Worm (Caenorhabditis elegans) whole organism, mixed stage, embryonic: ENCODE results near the gene T11B7.5.
A peak's percentile ranks its signal among the peaks of the same experiment; 100 is the strongest.

ENCODE experiments used
- M03D4.4 ChIP-seq: sonication (generic microtip); optimal IDR thresholded peaks from 2 replicates; lab custom pipeline; 2017; ENCODE audit warnings: mild to moderate bottlenecking, missing genetic modification characterization, missing compliant biosample characterization
- bed-3 ChIP-seq: fragments of 200-800 bp; sonication (Bioruptor generic); optimal IDR thresholded peaks from 3 replicates; lab custom pipeline; 2018; ENCODE audit warnings: mild to moderate bottlenecking, missing genetic modification characterization, moderate library complexity, missing compliant biosample characterization
- blmp-1 ChIP-seq: fragments of 150-350 bp; optimal IDR thresholded peaks from 2 replicates; lab custom pipeline; 2014; ENCODE audit warnings: missing biosample characterization, missing genetic modification characterization
- ceh-39 ChIP-seq: fragments of 150-350 bp; optimal IDR thresholded peaks from 2 replicates; lab custom pipeline; 2014; ENCODE audit warnings: missing biosample characterization, missing genetic modification characterization
- ceh-83 ChIP-seq: fragments of 200-800 bp; sonication (Bioruptor generic); optimal IDR thresholded peaks from 2 replicates; lab custom pipeline; 2018; ENCODE audit warnings: mild to moderate bottlenecking, missing genetic modification characterization, missing compliant biosample characterization
- ces-1 ChIP-seq: fragments of 150-350 bp; optimal IDR thresholded peaks from 2 replicates; lab custom pipeline; 2014; ENCODE audit warnings: missing biosample characterization, missing genetic modification reagents, missing genetic modification characterization
- drap-1 ChIP-seq: fragments of 200-800 bp; sonication (Bioruptor generic); optimal IDR thresholded peaks from 3 replicates; lab custom pipeline; 2018; ENCODE audit warnings: mild to moderate bottlenecking, missing genetic modification characterization, missing compliant biosample characterization
- elt-1 ChIP-seq: sonication (generic microtip); optimal IDR thresholded peaks from 2 replicates; lab custom pipeline; 2017; ENCODE audit warnings: missing genetic modification characterization, mild to moderate bottlenecking, missing compliant biosample characterization, antibody characterized with exemption, moderate library complexity, borderline replicate concordance; ENCODE audit not compliant: insufficient read depth
- elt-3 ChIP-seq: fragments of 150-350 bp; optimal IDR thresholded peaks from 2 replicates; lab custom pipeline; 2014; ENCODE audit warnings: missing biosample characterization, missing genetic modification characterization
- flh-1 ChIP-seq: fragments of 200-800 bp; sonication (Bioruptor generic); optimal IDR thresholded peaks from 2 replicates; lab custom pipeline; 2018; ENCODE audit warnings: mild to moderate bottlenecking, missing genetic modification characterization, moderate library complexity, missing compliant biosample characterization
- ham-2 ChIP-seq: fragments of 200-800 bp; sonication (Bioruptor generic); optimal IDR thresholded peaks from 2 replicates; lab custom pipeline; 2018; ENCODE audit warnings: mild to moderate bottlenecking, missing genetic modification characterization, missing compliant biosample characterization
- hlh-1 ChIP-seq: fragments of 150-350 bp; optimal IDR thresholded peaks from 2 replicates; lab custom pipeline; 2014; ENCODE audit warnings: missing biosample characterization, missing genetic modification reagents, missing genetic modification characterization
- lin-13 ChIP-seq: fragments of 150-350 bp; optimal IDR thresholded peaks from 2 replicates; lab custom pipeline; 2014; ENCODE audit warnings: missing biosample characterization, missing genetic modification characterization
- lin-32 ChIP-seq: fragments of 200-800 bp; sonication (Bioruptor generic); optimal IDR thresholded peaks from 2 replicates; lab custom pipeline; 2018; ENCODE audit warnings: mild to moderate bottlenecking, missing genetic modification characterization, missing compliant biosample characterization
- mep-1 ChIP-seq: fragments of 150-350 bp; optimal IDR thresholded peaks from 2 replicates; lab custom pipeline; 2017; ENCODE audit warnings: missing biosample characterization, missing genetic modification reagents, missing genetic modification characterization, inconsistent platforms
- nhr-12 ChIP-seq: fragments of 150-350 bp; optimal IDR thresholded peaks from 2 replicates; lab custom pipeline; 2014; ENCODE audit warnings: missing biosample characterization, missing genetic modification characterization
- nhr-2 ChIP-seq: fragments of 150-350 bp; optimal IDR thresholded peaks from 2 replicates; lab custom pipeline; 2014; ENCODE audit warnings: missing biosample characterization, missing genetic modification characterization
- nhr-237 ChIP-seq: fragments of 150-350 bp; optimal IDR thresholded peaks from 2 replicates; lab custom pipeline; 2014; ENCODE audit warnings: missing biosample characterization, missing genetic modification characterization
- nhr-28 ChIP-seq: fragments of 150-350 bp; optimal IDR thresholded peaks from 2 replicates; lab custom pipeline; 2014; ENCODE audit warnings: missing biosample characterization, missing genetic modification characterization
- nhr-76 ChIP-seq: sonication (generic microtip); optimal IDR thresholded peaks from 2 replicates; lab custom pipeline; 2017; ENCODE audit warnings: missing biosample characterization, missing genetic modification characterization
- pha-4 ChIP-seq: fragments of 150-350 bp; optimal IDR thresholded peaks from 2 replicates; lab custom pipeline; 2018; ENCODE audit warnings: missing biosample characterization, missing genetic modification reagents, missing genetic modification characterization
- sem-2 ChIP-seq: fragments of 200-800 bp; sonication (Bioruptor generic); optimal IDR thresholded peaks from 2 replicates; lab custom pipeline; 2018; ENCODE audit warnings: mild to moderate bottlenecking, missing genetic modification characterization, missing compliant biosample characterization
- snpc-4 ChIP-seq: fragments of 150-350 bp; optimal IDR thresholded peaks from 2 replicates; lab custom pipeline; 2014; ENCODE audit warnings: missing biosample characterization, missing genetic modification characterization
- sptf-1 ChIP-seq: sonication (generic microtip); optimal IDR thresholded peaks from 2 replicates; lab custom pipeline; 2017; ENCODE audit warnings: mild to moderate bottlenecking, missing genetic modification characterization, moderate library complexity, missing compliant biosample characterization
- unc-120 ChIP-seq: sonication (generic microtip); optimal IDR thresholded peaks from 2 replicates; lab custom pipeline; 2017; ENCODE audit warnings: missing genetic modification characterization, missing compliant biosample characterization; ENCODE audit not compliant: poor library complexity, severe bottlenecking
- unc-39 ChIP-seq: fragments of 150-350 bp; optimal IDR thresholded peaks from 2 replicates; lab custom pipeline; 2014; ENCODE audit warnings: missing biosample characterization, missing genetic modification characterization
- unc-62 ChIP-seq: fragments of 150-350 bp; optimal IDR thresholded peaks from 2 replicates; lab custom pipeline; 2014; ENCODE audit warnings: missing biosample characterization, missing genetic modification reagents, missing genetic modification characterization

T11B7.5 gene

ce11 chrIV:8866092-8866491, 10.2 kb upstream of the T11B7.5 start:
- TF ChIP-seq unc-120 (tag; lab: Kevin White, UChicago) (peak; percentile 81), unc-62 (GFP tag; lab: Kevin White, UChicago) (peak; percentile 69), nhr-76 (tag; lab: Kevin White, UChicago) (no peak)

ce11 chrIV:8865343-8865742, 9.5 kb upstream of the T11B7.5 start, which contains the start of gene C09G9.1:
Gene C09G9.1 (minus strand): TSS chrIV:8865485.
- TF ChIP-seq elt-1 (tag; lab: Kevin White, UChicago): no peak
- no peak for TF ChIP-seq ces-1 (GFP tag; lab: Kevin White, UChicago)
- no peak for TF ChIP-seq unc-62 (GFP tag; lab: Kevin White, UChicago)
- TF ChIP-seq, all 35 proteins: peak for 0

- no peak for TF ChIP-seq nhr-12 (tag; lab: Kevin White, UChicago)
- TF ChIP-seq elt-1 (tag; lab: Kevin White, UChicago): no peak
These were observed 8.8 kb upstream of the T11B7.5 start for ce11 chrIV:8864672-8865071.

- peak; percentile 66 for TF ChIP-seq ham-2
- no peak for TF ChIP-seq elt-1 (tag; lab: Kevin White, UChicago)
These were observed 2.6 kb downstream of the T11B7.5 start for ce11 chrIV:8853301-8853700.

- TF ChIP-seq ceh-83 (GFP tag; lab: Kevin White, UChicago): no peak
- TF ChIP-seq sem-2 (GFP tag; lab: Kevin White, UChicago): no peak
- TF ChIP-seq bed-3 (GFP tag; lab: Kevin White, UChicago): no peak
- TF ChIP-seq unc-120 (tag; lab: Kevin White, UChicago): no peak
- no peak for TF ChIP-seq blmp-1 (tag; lab: Kevin White, UChicago)
- TF ChIP-seq ceh-39: no peak
- no peak for TF ChIP-seq lin-32
- no peak for TF ChIP-seq hlh-1 (tag; lab: Kevin White, UChicago)
- no peak for TF ChIP-seq nhr-237 (tag; lab: Kevin White, UChicago)
- no peak for TF ChIP-seq nhr-2 (tag; lab: Kevin White, UChicago)
- no peak for TF ChIP-seq lin-13
- TF ChIP-seq elt-1 (tag; lab: Kevin White, UChicago): no peak
- no peak for TF ChIP-seq nhr-12 (tag; lab: Kevin White, UChicago)
- no peak for TF ChIP-seq elt-3 (tag; lab: Kevin White, UChicago)
- no peak for TF ChIP-seq pha-4 (tag; lab: Kevin White, UChicago)
- TF ChIP-seq snpc-4: no peak
These were observed 3.7 kb downstream of the T11B7.5 start, which contains the start of gene alp-1 for ce11 chrIV:8852194-8852593. Gene alp-1 (plus strand): TSS chrIV:8852494.

ce11 chrIV:8850807-8851206, 5.1 kb downstream of the T11B7.5 start:
- TF ChIP-seq ces-1 (GFP tag; lab: Kevin White, UChicago) (no peak), unc-120 (tag; lab: Kevin White, UChicago) (peak; percentile 53), flh-1 (GFP tag; lab: Kevin White, UChicago) (no peak)

- TF ChIP-seq M03D4.4 (no peak), unc-39 (tag; lab: Kevin White, UChicago) (no peak), nhr-28 (tag; lab: Kevin White, UChicago) (no peak), ceh-83 (GFP tag; lab: Kevin White, UChicago) (no peak), nhr-76 (tag; lab: Kevin White, UChicago) (no peak), elt-1 (tag; lab: Kevin White, UChicago) (no peak), ham-2 (no peak), drap-1 (GFP tag; lab: Kevin White, UChicago) (no peak), sptf-1 (tag; lab: Kevin White, UChicago) (no peak), bed-3 (GFP tag; lab: Kevin White, UChicago) (no peak), snpc-4 (no peak), blmp-1 (tag; lab: Kevin White, UChicago) (no peak), sem-2 (GFP tag; lab: Kevin White, UChicago) (no peak), lin-32 (no peak), mep-1 (tag; lab: Kevin White, UChicago) (no peak), pha-4 (tag; lab: Kevin White, UChicago) (no peak), ceh-39 (no peak)
These were observed 6.9 kb downstream of the T11B7.5 start for ce11 chrIV:8848983-8849382.
